Worm (Caenorhabditis elegans) whole organism, young adult: ENCODE measurements around the gene C27H6.9.
A peak's percentile ranks its signal among the peaks of the same experiment; 100 is the strongest.

Source experiments
- B0035.1 ChIP-seq: sonication (generic microtip); optimal IDR thresholded peaks from 2 replicates; lab custom pipeline; 2016; ENCODE audit warnings: missing genetic modification characterization, mild to moderate bottlenecking, missing compliant biosample characterization, missing genotype, missing genetic modification reagents
- C06A6.2 ChIP-seq: fragments of 200-800 bp; sonication (Bioruptor generic); conservative IDR thresholded peaks from 2 replicates; pipeline ENCODE4 v1.3.6; 2022; ENCODE audit warnings: missing genetic modification characterization, missing compliant biosample characterization
- F22D6.2 ChIP-seq: sonication (generic microtip); optimal IDR thresholded peaks from 2 replicates; lab custom pipeline; 2016; ENCODE audit warnings: mild to moderate bottlenecking, missing genetic modification characterization, missing compliant biosample characterization
- F23B12.7 ChIP-seq: sonication (generic microtip); optimal IDR thresholded peaks from 2 replicates; lab custom pipeline; 2017; ENCODE audit warnings: missing genetic modification characterization, mild to moderate bottlenecking, missing compliant biosample characterization, antibody characterized with exemption, moderate library complexity; ENCODE audit not compliant: insufficient read depth
- F37B4.10 ChIP-seq: fragments of 200-800 bp; sonication (Bioruptor generic); IDR thresholded peaks from 2 replicates; pipeline ENCODE4 v1.3.6; 2022; ENCODE audit warnings: missing genetic modification characterization, missing compliant biosample characterization
- F39B2.1 ChIP-seq: fragments of 200-800 bp; sonication (Bioruptor generic); IDR thresholded peaks from 2 replicates; pipeline ENCODE4 v1.3.6; 2022; ENCODE audit warnings: missing genetic modification reagents, missing genetic modification characterization, missing compliant biosample characterization
- Y53F4B.3 ChIP-seq: fragments of 200-800 bp; sonication (Bioruptor generic); IDR thresholded peaks from 2 replicates; pipeline ENCODE4 v1.3.6; 2022; ENCODE audit warnings: missing genetic modification reagents, missing genetic modification characterization, missing compliant biosample characterization
- Y67H2A.10 ChIP-seq: fragments of 200-800 bp; sonication (Bioruptor generic); conservative IDR thresholded peaks from 2 replicates; pipeline ENCODE4 v1.3.6; 2022; ENCODE audit warnings: missing genetic modification reagents, missing genetic modification characterization, missing compliant biosample characterization
- Y95B8A.8 ChIP-seq: fragments of 200-800 bp; sonication (Bioruptor generic); IDR thresholded peaks from 2 replicates; pipeline ENCODE4 v1.3.6; 2022; ENCODE audit warnings: missing genetic modification reagents, missing genetic modification characterization, missing compliant biosample characterization
- ama-1 ChIP-seq, 3 experiments: fragments of 150-350 bp in 1 of 3; sonication (generic microtip) in 2 of 3; optimal IDR thresholded peaks; 2 replicates each; lab custom pipeline; 2014 to 2018; ENCODE audit warnings: missing biosample characterization in 2 of 3, missing genetic modification characterization in 2 of 3, missing genetic modification reagents in 2 of 3
- aptf-2 ChIP-seq: fragments of 200-800 bp; sonication (Bioruptor generic); conservative IDR thresholded peaks from 2 replicates; pipeline ENCODE4 v1.3.6; 2022; ENCODE audit warnings: missing genetic modification reagents, missing genetic modification characterization, missing compliant biosample characterization
- aptf-3 ChIP-seq: fragments of 200-800 bp; sonication (Bioruptor generic); IDR thresholded peaks from 2 replicates; pipeline ENCODE4 v1.3.6; 2022; ENCODE audit warnings: missing genetic modification characterization, missing compliant biosample characterization
- atf-7 ChIP-seq: sonication (generic microtip); optimal IDR thresholded peaks from 2 replicates; lab custom pipeline; 2017; ENCODE audit warnings: mild to moderate bottlenecking, missing genetic modification characterization, missing compliant biosample characterization
- attf-5 ChIP-seq: fragments of 200-800 bp; sonication (Bioruptor generic); optimal IDR thresholded peaks from 2 replicates; lab custom pipeline; 2018; ENCODE audit warnings: mild to moderate bottlenecking, missing genetic modification characterization, missing compliant biosample characterization
- attf-6 ChIP-seq: fragments of 200-800 bp; sonication (Bioruptor generic); IDR thresholded peaks from 2 replicates; pipeline ENCODE4 v1.3.6; 2022; ENCODE audit warnings: missing genetic modification reagents, missing genetic modification characterization, missing compliant biosample characterization
- bed-1 ChIP-seq: fragments of 200-800 bp; sonication (Bioruptor generic); IDR thresholded peaks from 2 replicates; pipeline ENCODE4 v1.3.6; 2022; ENCODE audit warnings: missing genetic modification reagents, missing genetic modification characterization, missing compliant biosample characterization
- ccch-3 ChIP-seq: fragments of 200-800 bp; sonication (Bioruptor generic); optimal IDR thresholded peaks from 2 replicates; lab custom pipeline; 2018; ENCODE audit warnings: mild to moderate bottlenecking, missing genetic modification characterization, missing compliant biosample characterization
- ceh-79 ChIP-seq: sonication (generic microtip); optimal IDR thresholded peaks from 2 replicates; lab custom pipeline; 2017; ENCODE audit warnings: mild to moderate bottlenecking, missing genetic modification characterization, missing compliant biosample characterization
- chd-7 ChIP-seq: sonication (generic microtip); optimal IDR thresholded peaks from 2 replicates; lab custom pipeline; 2016; ENCODE audit warnings: mild to moderate bottlenecking, missing genetic modification characterization, moderate library complexity, missing compliant biosample characterization
- die-1 ChIP-seq: sonication (generic microtip); optimal IDR thresholded peaks from 2 replicates; lab custom pipeline; 2016; ENCODE audit warnings: missing genotype, mild to moderate bottlenecking, missing genetic modification characterization, missing compliant biosample characterization
- ets-4 ChIP-seq: fragments of 200-800 bp; sonication (Bioruptor generic); optimal IDR thresholded peaks from 2 replicates; lab custom pipeline; 2018; ENCODE audit warnings: mild to moderate bottlenecking, missing genetic modification characterization, missing compliant biosample characterization
- gei-17 ChIP-seq: fragments of 200-800 bp; sonication (Bioruptor generic); optimal IDR thresholded peaks from 2 replicates; lab custom pipeline; 2018; ENCODE audit warnings: mild to moderate bottlenecking, missing genetic modification characterization, missing compliant biosample characterization
- hmg-1.2 ChIP-seq: fragments of 200-800 bp; sonication (Bioruptor generic); IDR thresholded peaks from 2 replicates; pipeline ENCODE4 v1.3.6; 2022; ENCODE audit warnings: missing genetic modification reagents, missing genetic modification characterization, missing compliant biosample characterization
- let-607 ChIP-seq, 2 experiments: fragments of 200-800 bp in 1 of 2; sonication (Bioruptor generic) in 1 of 2; sonication (generic microtip) in 1 of 2; optimal IDR thresholded peaks; 2 replicates each; lab custom pipeline; 2016 to 2018; ENCODE audit warnings: mild to moderate bottlenecking in 2 of 2, missing compliant biosample characterization in 2 of 2, missing genetic modification characterization in 2 of 2, moderate library complexity in 2 of 2, missing genotype in 1 of 2
- lin-26 ChIP-seq: fragments of 200-800 bp; sonication (Bioruptor generic); IDR thresholded peaks from 2 replicates; pipeline ENCODE4 v1.3.6; 2022; ENCODE audit warnings: missing genetic modification reagents, missing genetic modification characterization, missing compliant biosample characterization
- lin-35 ChIP-seq, 3 experiments: fragments of 150-350 bp in 2 of 3; sonication (generic microtip) in 1 of 3; optimal IDR thresholded peaks; 2 replicates each; lab custom pipeline; 2014 to 2018; ENCODE audit warnings: missing biosample characterization in 3 of 3, missing genetic modification characterization in 3 of 3, missing genetic modification reagents in 3 of 3
- lin-54 ChIP-seq: fragments of 200-800 bp; sonication (Bioruptor generic); optimal IDR thresholded peaks from 2 replicates; lab custom pipeline; 2018; ENCODE audit warnings: mild to moderate bottlenecking, missing genetic modification characterization, missing compliant biosample characterization
- lir-1 ChIP-seq: fragments of 200-800 bp; sonication (Bioruptor generic); conservative IDR thresholded peaks from 2 replicates; pipeline ENCODE4 v1.3.6; 2022; ENCODE audit warnings: missing genetic modification reagents, missing genetic modification characterization, missing compliant biosample characterization
- madf-10 ChIP-seq: sonication (generic microtip); optimal IDR thresholded peaks from 2 replicates; lab custom pipeline; 2016; ENCODE audit warnings: mild to moderate bottlenecking, missing genetic modification characterization, missing compliant biosample characterization
- madf-3 ChIP-seq: fragments of 200-800 bp; sonication (Bioruptor generic); IDR thresholded peaks from 2 replicates; pipeline ENCODE4 v1.3.6; 2022; ENCODE audit warnings: missing genetic modification reagents, missing genetic modification characterization, missing compliant biosample characterization
- madf-6 ChIP-seq: fragments of 200-800 bp; sonication (Bioruptor generic); IDR thresholded peaks from 2 replicates; pipeline ENCODE4 v1.3.6; 2022; ENCODE audit warnings: missing genetic modification reagents, missing genetic modification characterization, missing compliant biosample characterization
- mcd-1 ChIP-seq: fragments of 200-800 bp; sonication (Bioruptor generic); IDR thresholded peaks from 2 replicates; pipeline ENCODE4 v1.3.6; 2022; ENCODE audit warnings: missing genetic modification reagents, missing genetic modification characterization, missing compliant biosample characterization
- mel-28 ChIP-seq: sonication (generic microtip); optimal IDR thresholded peaks from 2 replicates; lab custom pipeline; 2016; ENCODE audit warnings: borderline replicate concordance, mild to moderate bottlenecking, missing genetic modification characterization, missing compliant biosample characterization
- mxl-1 ChIP-seq: sonication (generic microtip); optimal IDR thresholded peaks from 2 replicates; lab custom pipeline; 2016; ENCODE audit warnings: missing genetic modification characterization, missing compliant biosample characterization
- rpc-1 ChIP-seq, 2 experiments: fragments of 150-350 bp in 1 of 2; sonication (generic microtip) in 1 of 2; optimal IDR thresholded peaks; 2 replicates each; lab custom pipeline; 2014 to 2018; ENCODE audit warnings: missing biosample characterization in 1 of 2, missing genetic modification characterization in 1 of 2, missing genetic modification reagents in 1 of 2, missing genotype in 1 of 2
- sea-2 ChIP-seq: fragments of 200-800 bp; sonication (Bioruptor generic); IDR thresholded peaks from 2 replicates; pipeline ENCODE4 v1.3.6; 2022; ENCODE audit warnings: missing genetic modification characterization, missing compliant biosample characterization
- snpc-1.1 ChIP-seq: sonication (generic microtip); optimal IDR thresholded peaks from 2 replicates; lab custom pipeline; 2017; ENCODE audit warnings: missing genetic modification characterization, mild to moderate bottlenecking, missing compliant biosample characterization, antibody characterized with exemption, moderate library complexity, missing genotype, missing genetic modification reagents; ENCODE audit not compliant: insufficient read depth
- snpc-4 ChIP-seq, 5 experiments: fragments of 150-350 bp in 1 of 5; sonication (generic microtip) in 4 of 5; optimal IDR thresholded peaks; 2 replicates each; lab custom pipeline; 2014 to 2018; ENCODE audit warnings: missing genetic modification characterization in 5 of 5, missing biosample characterization in 3 of 5, antibody characterized with exemption in 2 of 5, mild to moderate bottlenecking in 2 of 5, missing compliant biosample characterization in 2 of 5, missing genotype in 2 of 5, moderate library complexity in 2 of 5, missing genetic modification reagents in 1 of 5
- somi-1 ChIP-seq: fragments of 200-800 bp; sonication (Bioruptor generic); optimal IDR thresholded peaks from 2 replicates; lab custom pipeline; 2018; ENCODE audit warnings: mild to moderate bottlenecking, missing genetic modification characterization, missing compliant biosample characterization
- tbp1 ChIP-seq: fragments of 200-800 bp; sonication (Bioruptor generic); optimal IDR thresholded peaks from 2 replicates; lab custom pipeline; 2018; ENCODE audit warnings: mild to moderate bottlenecking, missing genetic modification characterization, missing compliant biosample characterization
- unc-130 ChIP-seq: sonication (generic microtip); optimal IDR thresholded peaks from 2 replicates; lab custom pipeline; 2016; ENCODE audit warnings: missing genetic modification reagents, missing genetic modification characterization, missing compliant biosample characterization
- unc-62 ChIP-seq: fragments of 150-350 bp; optimal IDR thresholded peaks from 2 replicates; lab custom pipeline; 2014; ENCODE audit warnings: missing biosample characterization, missing genetic modification reagents, missing genetic modification characterization
- zim-3 ChIP-seq: sonication (generic microtip); optimal IDR thresholded peaks from 2 replicates; lab custom pipeline; 2017; ENCODE audit warnings: mild to moderate bottlenecking, missing genetic modification characterization, moderate library complexity, missing compliant biosample characterization
- ztf-22 ChIP-seq: fragments of 200-800 bp; sonication (Bioruptor generic); optimal IDR thresholded peaks from 2 replicates; lab custom pipeline; 2018; ENCODE audit warnings: mild to moderate bottlenecking, missing genetic modification characterization, moderate library complexity, missing compliant biosample characterization
- ztf-25 ChIP-seq: fragments of 200-800 bp; sonication (Bioruptor generic); IDR thresholded peaks from 2 replicates; pipeline ENCODE4 v1.3.6; 2022; ENCODE audit warnings: missing genetic modification reagents, missing genetic modification characterization, missing compliant biosample characterization
- ztf-26 ChIP-seq: sonication (generic microtip); optimal IDR thresholded peaks from 2 replicates; lab custom pipeline; 2017; ENCODE audit warnings: missing genetic modification characterization, missing compliant biosample characterization
- ztf-3 ChIP-seq: fragments of 200-800 bp; sonication (Bioruptor generic); optimal IDR thresholded peaks from 2 replicates; lab custom pipeline; 2018; ENCODE audit warnings: mild to moderate bottlenecking, missing genetic modification characterization, missing compliant biosample characterization

Gene C27H6.9

ce11 chrV:9978425-9978824, 4.2 kb upstream of the C27H6.9 start (continued):
- TF ChIP-seq hmg-1.2 (0 out of 2 replicates have a peak, but pooled peaks have one; percentile 19), lin-26 (GFP tag; lab: Robert Waterston, UW) (peak; percentile 45; the same call in 1 of the 2 replicates), lir-1 (GFP tag; lab: Robert Waterston, UW) (no peak), somi-1 (GFP tag; lab: Kevin White, UChicago) (no peak), ztf-26 (tag; lab: Kevin White, UChicago) (no peak), lin-35 (GFP tag; optimal IDR thresholded peaks at IDR 0.05; lab: Kevin White, UChicago) (peak in 1 of 3 experiments; percentile 34), ccch-3 (GFP tag; lab: Kevin White, UChicago) (no peak), tbp1 (peak; percentile 20), snpc-1.1 (no peak), rpc-1 (optimal IDR thresholded peaks at IDR 0.05; lab: Kevin White, UChicago) (no peak), rpc-1 (tag; optimal IDR thresholded peaks at IDR 0.05; lab: Kevin White, UChicago) (no peak), chd-7 (tag; lab: Kevin White, UChicago) (peak; percentile 24), let-607 (tag; optimal IDR thresholded peaks at IDR 0.05; lab: Kevin White, UChicago) (no peak), C06A6.2 (GFP tag; lab: Robert Waterston, UW) (no peak), attf-6 (GFP tag; lab: Robert Waterston, UW) (0 out of 2 replicates have a peak, but pooled peaks have one; percentile 11), Y53F4B.3 (GFP tag; lab: Robert Waterston, UW) (no peak), aptf-2 (no peak), F39B2.1 (GFP tag; lab: Robert Waterston, UW) (no peak), ztf-22 (GFP tag; lab: Kevin White, UChicago) (no peak), Y67H2A.10 (no peak), gei-17 (GFP tag; lab: Kevin White, UChicago) (no peak), sea-2 (no peak), madf-3 (no peak), madf-10 (tag; lab: Kevin White, UChicago) (no peak), attf-5 (GFP tag; lab: Kevin White, UChicago) (peak; percentile 28), ets-4 (GFP tag; lab: Kevin White, UChicago) (no peak), bed-1 (GFP tag; lab: Robert Waterston, UW) (no peak), ama-1 (optimal IDR thresholded peaks at IDR 0.05; lab: Kevin White, UChicago) (no peak), ama-1 (GFP tag; optimal IDR thresholded peaks at IDR 0.05; lab: Kevin White, UChicago) (no peak), F37B4.10 (GFP tag; lab: Robert Waterston, UW) (no peak), mel-28 (tag; lab: Kevin White, UChicago) (no peak), snpc-4 (GFP tag; optimal IDR thresholded peaks at IDR 0.05; lab: Kevin White, UChicago) (no peak), snpc-4 (tag; optimal IDR thresholded peaks at IDR 0.05; lab: Kevin White, UChicago) (peak in 2 of 4 experiments; percentile 24 to 26), ceh-79 (tag; lab: Kevin White, UChicago) (no peak), unc-130 (GFP tag; lab: Kevin White, UChicago) (no peak), lin-54 (GFP tag; lab: Kevin White, UChicago) (no peak), unc-62 (GFP tag; lab: Kevin White, UChicago) (no peak), F23B12.7 (tag; lab: Kevin White, UChicago) (no peak), aptf-3 (GFP tag; lab: Robert Waterston, UW) (no peak), ztf-25 (no peak), madf-6 (GFP tag; lab: Robert Waterston, UW) (peak; percentile 50; the same call in 1 of the 2 replicates), F22D6.2 (tag; lab: Kevin White, UChicago) (no peak), mxl-1 (tag; lab: Kevin White, UChicago) (no peak), atf-7 (tag; lab: Kevin White, UChicago) (peak; percentile 28), ztf-3 (no peak), zim-3 (no peak), B0035.1 (tag; lab: Kevin White, UChicago) (no peak), Y95B8A.8 (GFP tag; lab: Robert Waterston, UW) (no peak), die-1 (peak; percentile 23), mcd-1 (peak; percentile 38; the same call in 1 of the 2 replicates)
